Worm (Caenorhabditis elegans) whole organism, late embryonic: ENCODE results near the gene T25E12.6.

Experiments used
- C38D4.7 ChIP-seq: fragments of 200-800 bp; sonication (Bioruptor generic); optimal IDR thresholded peaks from 2 replicates; lab custom pipeline; 2018; ENCODE audit warnings: mild to moderate bottlenecking, missing genetic modification characterization, moderate library complexity, missing compliant biosample characterization
- F13H6.1 ChIP-seq: sonication (generic microtip); optimal IDR thresholded peaks from 2 replicates; lab custom pipeline; 2016; ENCODE audit warnings: missing genetic modification characterization, missing compliant biosample characterization
- K02D7.2 ChIP-seq: sonication (generic microtip); optimal IDR thresholded peaks from 2 replicates; lab custom pipeline; 2017; ENCODE audit warnings: mild to moderate bottlenecking, missing genetic modification characterization, missing compliant biosample characterization
- K09A11.1 ChIP-seq: sonication (generic microtip); optimal IDR thresholded peaks from 2 replicates; lab custom pipeline; 2017; ENCODE audit warnings: antibody characterized with exemption, mild to moderate bottlenecking, missing genetic modification characterization, missing compliant biosample characterization; ENCODE audit not compliant: insufficient read depth
- ahr-1 ChIP-seq: sonication (generic microtip); optimal IDR thresholded peaks from 2 replicates; lab custom pipeline; 2016; ENCODE audit warnings: missing genetic modification characterization, missing compliant biosample characterization
- ama-1 ChIP-seq: fragments of 150-350 bp; optimal IDR thresholded peaks from 2 replicates; lab custom pipeline; 2014
- ceh-19 ChIP-seq: fragments of 200-800 bp; sonication (Bioruptor generic); optimal IDR thresholded peaks from 2 replicates; lab custom pipeline; 2018; ENCODE audit warnings: mild to moderate bottlenecking, missing genetic modification characterization, missing compliant biosample characterization
- ceh-2 ChIP-seq: sonication (generic microtip); optimal IDR thresholded peaks from 2 replicates; lab custom pipeline; 2016; ENCODE audit warnings: missing genotype, missing genetic modification characterization, missing compliant biosample characterization
- ceh-24 ChIP-seq: sonication (generic microtip); optimal IDR thresholded peaks from 2 replicates; lab custom pipeline; 2016; ENCODE audit warnings: mild to moderate bottlenecking, missing genetic modification characterization, missing compliant biosample characterization
- ceh-30 ChIP-seq: fragments of 150-350 bp; optimal IDR thresholded peaks from 2 replicates; lab custom pipeline; 2014; ENCODE audit warnings: missing biosample characterization, missing genetic modification characterization
- ceh-34 ChIP-seq: sonication (generic microtip); optimal IDR thresholded peaks from 2 replicates; lab custom pipeline; 2016; ENCODE audit warnings: mild to moderate bottlenecking, missing genetic modification characterization, missing compliant biosample characterization
- ceh-45 ChIP-seq: fragments of 200-800 bp; sonication (Bioruptor generic); IDR thresholded peaks from 2 replicates; pipeline ENCODE4 v1.3.6; 2022; ENCODE audit warnings: missing genetic modification reagents, missing genetic modification characterization, missing compliant biosample characterization
- ceh-6 ChIP-seq: fragments of 200-800 bp; sonication (Bioruptor generic); optimal IDR thresholded peaks from 2 replicates; lab custom pipeline; 2018; ENCODE audit warnings: mild to moderate bottlenecking, missing genetic modification characterization, missing compliant biosample characterization
- che-1 ChIP-seq: sonication (generic microtip); optimal IDR thresholded peaks from 2 replicates; lab custom pipeline; 2016; ENCODE audit warnings: mild to moderate bottlenecking, missing genetic modification characterization, missing compliant biosample characterization
- dmd-4 ChIP-seq: sonication (generic microtip); optimal IDR thresholded peaks from 2 replicates; lab custom pipeline; 2016; ENCODE audit warnings: borderline replicate concordance, missing genetic modification characterization, missing compliant biosample characterization
- dve-1 ChIP-seq: sonication (generic microtip); optimal IDR thresholded peaks from 2 replicates; lab custom pipeline; 2017; ENCODE audit warnings: antibody characterized with exemption, mild to moderate bottlenecking, missing genetic modification characterization, missing compliant biosample characterization
- elt-2 ChIP-seq: sonication (generic microtip); optimal IDR thresholded peaks from 2 replicates; lab custom pipeline; 2016; ENCODE audit warnings: missing genetic modification reagents, missing genetic modification characterization, missing compliant biosample characterization
- elt-4 ChIP-seq: sonication (generic microtip); optimal IDR thresholded peaks from 2 replicates; lab custom pipeline; 2016; ENCODE audit warnings: missing genetic modification characterization, missing compliant biosample characterization
- fkh-10 ChIP-seq: fragments of 150-350 bp; optimal IDR thresholded peaks from 2 replicates; lab custom pipeline; 2014; ENCODE audit warnings: missing biosample characterization, missing genetic modification reagents, missing genetic modification characterization
- gmeb-2 ChIP-seq: sonication (generic microtip); optimal IDR thresholded peaks from 2 replicates; lab custom pipeline; 2016; ENCODE audit warnings: missing genetic modification characterization, inconsistent platforms, missing compliant biosample characterization
- hlh-13 ChIP-seq: fragments of 200-800 bp; sonication (Bioruptor generic); optimal IDR thresholded peaks from 2 replicates; lab custom pipeline; 2018; ENCODE audit warnings: mild to moderate bottlenecking, missing genetic modification characterization, missing compliant biosample characterization
- hlh-30 ChIP-seq: sonication (generic microtip); optimal IDR thresholded peaks from 2 replicates; lab custom pipeline; 2017; ENCODE audit warnings: antibody characterized with exemption, missing genetic modification characterization, missing compliant biosample characterization; ENCODE audit not compliant: insufficient read depth
- lim-6 ChIP-seq: sonication (generic microtip); optimal IDR thresholded peaks from 2 replicates; lab custom pipeline; 2016; ENCODE audit warnings: missing genetic modification characterization, missing compliant biosample characterization
- lin-11 ChIP-seq: fragments of 200-800 bp; sonication (Bioruptor generic); optimal IDR thresholded peaks from 2 replicates; lab custom pipeline; 2018; ENCODE audit warnings: mild to moderate bottlenecking, missing genetic modification characterization, missing compliant biosample characterization
- madf-2 ChIP-seq: sonication (generic microtip); optimal IDR thresholded peaks from 2 replicates; lab custom pipeline; 2017; ENCODE audit warnings: missing genetic modification characterization, missing compliant biosample characterization
- npax-4 ChIP-seq: sonication (generic microtip); optimal IDR thresholded peaks from 2 replicates; lab custom pipeline; 2016; ENCODE audit warnings: missing genetic modification characterization, missing compliant biosample characterization
- pag-3 ChIP-seq: sonication (generic microtip); optimal IDR thresholded peaks from 2 replicates; lab custom pipeline; 2016; ENCODE audit warnings: missing compliant biosample characterization, missing genetic modification characterization, borderline replicate concordance
- pat-9 ChIP-seq: fragments of 200-800 bp; sonication (Bioruptor generic); optimal IDR thresholded peaks from 2 replicates; lab custom pipeline; 2018; ENCODE audit warnings: mild to moderate bottlenecking, missing genetic modification characterization, moderate library complexity, missing compliant biosample characterization
- pax-1 ChIP-seq: fragments of 150-350 bp; optimal IDR thresholded peaks from 2 replicates; lab custom pipeline; 2014; ENCODE audit warnings: missing biosample characterization, missing genetic modification characterization
- pha-2 ChIP-seq: sonication (generic microtip); optimal IDR thresholded peaks from 2 replicates; lab custom pipeline; 2017; ENCODE audit warnings: mild to moderate bottlenecking, missing genetic modification characterization, missing compliant biosample characterization
- pha-4 ChIP-seq: fragments of 150-350 bp; optimal IDR thresholded peaks from 2 replicates; lab custom pipeline; 2018; ENCODE audit warnings: missing biosample characterization, missing genetic modification reagents, missing genetic modification characterization
- rnt-1 ChIP-seq: sonication (generic microtip); optimal IDR thresholded peaks from 2 replicates; lab custom pipeline; 2016; ENCODE audit warnings: missing genetic modification characterization, missing compliant biosample characterization
- sox-2 ChIP-seq: fragments of 200-800 bp; sonication (Bioruptor generic); IDR thresholded peaks from 2 replicates; pipeline ENCODE4 v1.3.6; 2022; ENCODE audit warnings: missing genetic modification reagents, missing genetic modification characterization, missing compliant biosample characterization
- syd-9 ChIP-seq: sonication (generic microtip); optimal IDR thresholded peaks from 2 replicates; lab custom pipeline; 2016; ENCODE audit warnings: mild to moderate bottlenecking, missing genetic modification characterization, moderate library complexity, missing compliant biosample characterization
- unc-3 ChIP-seq, 2 experiments: fragments of 200-800 bp in 1 of 2; sonication (Bioruptor generic) in 1 of 2; sonication (generic microtip) in 1 of 2; conservative IDR thresholded peaks in 1 of 2; optimal IDR thresholded peaks in 1 of 2; 2 replicates each; pipeline versions ENCODE4 v1.3.6 to Lab custom; 2016 to 2022; ENCODE audit warnings: missing compliant biosample characterization in 2 of 2, missing genetic modification characterization in 2 of 2, missing genetic modification reagents in 1 of 2
- unc-55 ChIP-seq: sonication (generic microtip); optimal IDR thresholded peaks from 2 replicates; lab custom pipeline; 2017; ENCODE audit warnings: missing biosample characterization, missing genetic modification reagents, missing genetic modification characterization
- unc-86 ChIP-seq: sonication (generic microtip); optimal IDR thresholded peaks from 2 replicates; lab custom pipeline; 2016; ENCODE audit warnings: missing genetic modification characterization, missing compliant biosample characterization
- zip-5 ChIP-seq: sonication (generic microtip); optimal IDR thresholded peaks from 2 replicates; lab custom pipeline; 2016; ENCODE audit warnings: missing genetic modification characterization, missing compliant biosample characterization
- ztf-16 ChIP-seq: sonication (generic microtip); optimal IDR thresholded peaks from 2 replicates; lab custom pipeline; 2017; ENCODE audit warnings: missing genetic modification characterization, missing compliant biosample characterization

Gene T25E12.6

ce11 chrV:16699752-16700259, 42.4 kb upstream of the T25E12.6 start, which contains the start of gene Y70C5C.1:
Gene Y70C5C.1 (plus strand): TSS chrV:16700209.
- peak; percentile 57 for TF ChIP-seq pha-2 (tag; lab: Kevin White, UChicago)
- peak; percentile 61 for TF ChIP-seq che-1 (tag; lab: Kevin White, UChicago)
- TF ChIP-seq ztf-16 (tag; lab: Kevin White, UChicago) = no peak
- peak; percentile 23 for TF ChIP-seq hlh-13 (GFP tag; lab: Kevin White, UChicago)
- peak; percentile 40 for TF ChIP-seq gmeb-2 (tag; lab: Kevin White, UChicago)
- TF ChIP-seq elt-4 = no peak
- TF ChIP-seq pax-1 = no peak
- peak; percentile 42 for TF ChIP-seq lin-11 (tag; lab: Kevin White, UChicago)
- no peak for TF ChIP-seq lim-6 (tag; lab: Kevin White, UChicago)
- peak; percentile 41 for TF ChIP-seq ceh-19 (GFP tag; lab: Kevin White, UChicago)
- peak; percentile 32 for TF ChIP-seq K02D7.2 (tag; lab: Kevin White, UChicago)
- peak; percentile 36 for TF ChIP-seq C38D4.7 (GFP tag; lab: Kevin White, UChicago)
- peak; percentile 5 for TF ChIP-seq ceh-6 (GFP tag; lab: Kevin White, UChicago)

DNA sequence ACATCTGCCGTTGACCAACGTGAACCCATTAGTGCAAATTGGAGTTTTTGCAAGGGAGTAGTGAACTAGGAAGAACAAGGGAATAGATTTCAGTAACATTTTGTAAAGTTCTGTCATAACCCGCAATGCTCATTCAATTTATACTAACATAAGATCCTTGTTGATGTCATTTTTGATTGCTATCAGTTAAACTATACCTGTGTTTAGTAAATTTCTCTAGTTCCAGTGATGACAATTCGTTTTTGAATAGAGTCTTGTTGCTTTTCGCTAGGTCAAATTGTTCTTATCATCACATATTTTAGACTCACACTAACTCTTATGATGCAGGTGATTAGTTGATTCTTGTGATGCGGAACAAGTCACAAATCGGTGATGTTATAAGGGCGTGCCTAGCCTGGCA, 35.7 kb upstream of the T25E12.6 start, which contains the start of gene clec-9:
Gene clec-9 (minus strand): TSS at position 101 of the 400 bp plus-strand sequence.
- no peak for TF ChIP-seq dmd-4 (tag; lab: Kevin White, UChicago)
- no peak for TF ChIP-seq unc-3 (GFP tag; conservative IDR thresholded peaks at IDR 0.05; lab: Robert Waterston, UW)
- TF ChIP-seq unc-3 (tag; optimal IDR thresholded peaks at IDR 0.05; lab: Kevin White, UChicago) = no peak
- TF ChIP-seq ceh-34 (tag; lab: Kevin White, UChicago) = no peak
- TF ChIP-seq ama-1 (lab: Kevin White, UChicago) = no peak
- TF ChIP-seq madf-2 (tag; lab: Kevin White, UChicago) = no peak
- TF ChIP-seq syd-9 (tag; lab: Kevin White, UChicago) = no peak
- TF ChIP-seq ceh-6 (GFP tag; lab: Kevin White, UChicago) = no peak
- no peak for TF ChIP-seq dve-1 (tag; lab: Kevin White, UChicago)
- no peak for TF ChIP-seq rnt-1 (tag; lab: Kevin White, UChicago)
- TF ChIP-seq, all 69 proteins: peak for 0

DNA sequence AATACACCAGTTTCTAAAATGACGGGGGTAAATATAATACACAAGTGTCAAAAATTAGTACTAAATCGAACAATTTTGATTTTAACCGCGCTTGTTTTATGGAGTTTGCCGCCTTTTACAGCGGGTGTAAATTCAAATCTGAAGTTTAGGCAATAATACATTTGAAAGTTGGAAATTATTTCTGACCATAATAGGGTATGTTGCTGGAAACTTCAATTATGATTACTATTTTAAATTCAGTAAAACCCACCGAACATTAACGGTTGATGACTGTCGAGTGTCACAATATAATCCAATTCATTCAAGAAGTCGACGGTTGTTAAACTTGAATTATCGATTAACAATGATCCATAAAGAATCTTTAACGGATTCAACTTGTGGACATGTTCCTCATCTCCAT, 28.4 kb upstream of the T25E12.6 start:
- TF ChIP-seq pha-4 (tag; lab: Kevin White, UChicago) (no peak), F13H6.1 (no peak), npax-4 (tag; lab: Kevin White, UChicago) (no peak), fkh-10 (GFP tag; lab: Kevin White, UChicago) (no peak), sox-2 (GFP tag; lab: Robert Waterston, UW) (no peak), K09A11.1 (tag; lab: Kevin White, UChicago) (no peak), ahr-1 (tag; lab: Kevin White, UChicago) (no peak), ceh-24 (tag; lab: Kevin White, UChicago) (no peak), unc-55 (no peak), pat-9 (tag; lab: Kevin White, UChicago) (no peak), lin-11 (tag; lab: Kevin White, UChicago) (no peak), hlh-13 (GFP tag; lab: Kevin White, UChicago) (no peak), elt-2 (no peak), ceh-30 (tag; lab: Kevin White, UChicago) (no peak), hlh-30 (tag; lab: Kevin White, UChicago) (no peak), pag-3 (tag; lab: Kevin White, UChicago) (no peak)
- TF ChIP-seq, all 69 proteins: peak for 0

ce11 chrV:16716574-16716973, 25.6 kb upstream of the T25E12.6 start, which contains the start of gene srh-137:
Gene srh-137 (minus strand): TSS chrV:16716674.
- TF ChIP-seq ahr-1 (tag; lab: Kevin White, UChicago) = no peak
- TF ChIP-seq ceh-2 = no peak
- no peak for TF ChIP-seq zip-5 (tag; lab: Kevin White, UChicago)
- no peak for TF ChIP-seq hlh-13 (GFP tag; lab: Kevin White, UChicago)
- no peak for TF ChIP-seq ceh-45
- TF ChIP-seq unc-86 (tag; lab: Kevin White, UChicago) = no peak
- no peak for TF ChIP-seq ceh-24 (tag; lab: Kevin White, UChicago)
